Worm (Caenorhabditis elegans) whole organism, midembryonic: ENCODE results near the gene W03A5.1.

Experiments
- T22C8.4 ChIP-seq: fragments of 200-800 bp; sonication (Bioruptor generic); IDR thresholded peaks from 2 replicates; pipeline ENCODE4 v1.3.6; 2022; ENCODE audit warnings: missing genetic modification characterization, missing compliant biosample characterization
- cog-1 ChIP-seq: sonication (generic microtip); optimal IDR thresholded peaks from 2 replicates; lab custom pipeline; 2016; ENCODE audit warnings: missing genetic modification characterization, missing compliant biosample characterization
- flt-1 ChIP-seq: fragments of 200-800 bp; sonication (Bioruptor generic); IDR thresholded peaks from 2 replicates; pipeline ENCODE4 v1.3.6; 2022; ENCODE audit warnings: missing genetic modification characterization, missing compliant biosample characterization
- klf-2 ChIP-seq: fragments of 200-800 bp; sonication (Bioruptor generic); conservative IDR thresholded peaks from 2 replicates; pipeline ENCODE4 v1.3.6; 2022; ENCODE audit warnings: missing genetic modification reagents, missing genetic modification characterization, missing compliant biosample characterization
- med-1 ChIP-seq: sonication (generic microtip); optimal IDR thresholded peaks from 2 replicates; lab custom pipeline; 2017; ENCODE audit warnings: missing genetic modification characterization, mild to moderate bottlenecking, missing compliant biosample characterization, antibody characterized with exemption, missing genetic modification reagents; ENCODE audit not compliant: insufficient read depth
- ref-1 ChIP-seq: fragments of 200-800 bp; sonication (Bioruptor generic); conservative IDR thresholded peaks from 2 replicates; pipeline ENCODE4 v1.3.6; 2022; ENCODE audit warnings: missing genetic modification reagents, missing genetic modification characterization, missing compliant biosample characterization
- tab-1 ChIP-seq: fragments of 200-800 bp; sonication (Bioruptor generic); IDR thresholded peaks from 2 replicates; pipeline ENCODE4 v1.3.6; 2022; ENCODE audit warnings: missing genetic modification characterization, missing compliant biosample characterization
- ztf-23 ChIP-seq: fragments of 200-800 bp; sonication (Bioruptor generic); IDR thresholded peaks from 2 replicates; pipeline ENCODE4 v1.3.6; 2022; ENCODE audit warnings: missing genetic modification reagents, missing genetic modification characterization, missing compliant biosample characterization
- ztf-29 ChIP-seq: fragments of 200-800 bp; sonication (Bioruptor generic); IDR thresholded peaks from 2 replicates; pipeline ENCODE4 v1.3.6; 2022; ENCODE audit warnings: missing genetic modification reagents, missing genetic modification characterization, missing compliant biosample characterization

The W03A5.1 gene

ce11 chrIII:5407588-5407987, at the start of gene W03A5.1:
TSS of gene W03A5.1 (plus strand) at chrIII:5407888.
- TF ChIP-seq cog-1 (tag; lab: Kevin White, UChicago): no peak
- no peak for TF ChIP-seq ref-1 (GFP tag; lab: Robert Waterston, UW)
- no peak for TF ChIP-seq klf-2 (GFP tag; lab: Robert Waterston, UW)
- TF ChIP-seq ztf-29 (GFP tag; lab: Robert Waterston, UW): no peak
- no peak for TF ChIP-seq med-1 (GFP tag; lab: Kevin White, UChicago)
- no peak for TF ChIP-seq ztf-23 (GFP tag; lab: Robert Waterston, UW)
- TF ChIP-seq flt-1 (GFP tag; lab: Robert Waterston, UW): no peak
- TF ChIP-seq T22C8.4 (GFP tag; lab: Robert Waterston, UW): no peak
- TF ChIP-seq tab-1 (GFP tag; lab: Robert Waterston, UW): no peak

- TF ChIP-seq tab-1 (GFP tag; lab: Robert Waterston, UW) (no peak), ref-1 (GFP tag; lab: Robert Waterston, UW) (no peak), T22C8.4 (GFP tag; lab: Robert Waterston, UW) (no peak), ztf-29 (GFP tag; lab: Robert Waterston, UW) (no peak), ztf-23 (GFP tag; lab: Robert Waterston, UW) (no peak), flt-1 (GFP tag; lab: Robert Waterston, UW) (no peak), cog-1 (tag; lab: Kevin White, UChicago) (no peak), klf-2 (GFP tag; lab: Robert Waterston, UW) (no peak), med-1 (GFP tag; lab: Kevin White, UChicago) (no peak)
Measured at ce11 chrIII:5361909-5362308, 45.8 kb upstream of the W03A5.1 start, which contains the start of gene Y32H12A.1. TSS of gene Y32H12A.1 (plus strand) at chrIII:5362209.

- TF ChIP-seq T22C8.4 (GFP tag; lab: Robert Waterston, UW) (no peak), cog-1 (tag; lab: Kevin White, UChicago) (no peak), flt-1 (GFP tag; lab: Robert Waterston, UW) (no peak)
Measured at ce11 chrIII:5367995-5368899, 39.4 kb upstream of the W03A5.1 start, which contains the start of gene dhs-9. TSS of gene dhs-9 (minus strand) at chrIII:5368045.

- no peak for TF ChIP-seq cog-1 (tag; lab: Kevin White, UChicago)
- TF ChIP-seq ztf-23 (GFP tag; lab: Robert Waterston, UW): no peak
- no peak for TF ChIP-seq flt-1 (GFP tag; lab: Robert Waterston, UW)
- TF ChIP-seq tab-1 (GFP tag; lab: Robert Waterston, UW): no peak
- TF ChIP-seq T22C8.4 (GFP tag; lab: Robert Waterston, UW): no peak
- TF ChIP-seq klf-2 (GFP tag; lab: Robert Waterston, UW): no peak
Measured at ce11 chrIII:5371226-5371926, 36.3 kb upstream of the W03A5.1 start, which contains the start of gene szy-2. TSS of gene szy-2 (minus strand) at chrIII:5371276.

- no peak for TF ChIP-seq ref-1 (GFP tag; lab: Robert Waterston, UW)
- no peak for TF ChIP-seq T22C8.4 (GFP tag; lab: Robert Waterston, UW)
- no peak for TF ChIP-seq ztf-29 (GFP tag; lab: Robert Waterston, UW)
- TF ChIP-seq flt-1 (GFP tag; lab: Robert Waterston, UW): no peak
- TF ChIP-seq klf-2 (GFP tag; lab: Robert Waterston, UW): no peak
- TF ChIP-seq tab-1 (GFP tag; lab: Robert Waterston, UW): no peak
- no peak for TF ChIP-seq med-1 (GFP tag; lab: Kevin White, UChicago)
- no peak for TF ChIP-seq cog-1 (tag; lab: Kevin White, UChicago)
- no peak for TF ChIP-seq ztf-23 (GFP tag; lab: Robert Waterston, UW)
Measured at ce11 chrIII:5372884-5373283, 34.8 kb upstream of the W03A5.1 start.

ce11 chrIII:5373715-5374114, 34.0 kb upstream of the W03A5.1 start:
- TF ChIP-seq flt-1 (GFP tag; lab: Robert Waterston, UW) (no peak), cog-1 (tag; lab: Kevin White, UChicago) (no peak), ztf-23 (GFP tag; lab: Robert Waterston, UW) (no peak), T22C8.4 (GFP tag; lab: Robert Waterston, UW) (no peak), klf-2 (GFP tag; lab: Robert Waterston, UW) (no peak), med-1 (GFP tag; lab: Kevin White, UChicago) (no peak), ztf-29 (GFP tag; lab: Robert Waterston, UW) (no peak), ref-1 (GFP tag; lab: Robert Waterston, UW) (no peak), tab-1 (GFP tag; lab: Robert Waterston, UW) (no peak)

ce11 chrIII:5375001-5375532, 32.6 kb upstream of the W03A5.1 start:
- no peak for TF ChIP-seq T22C8.4 (GFP tag; lab: Robert Waterston, UW)
- no peak for TF ChIP-seq flt-1 (GFP tag; lab: Robert Waterston, UW)
- no peak for TF ChIP-seq med-1 (GFP tag; lab: Kevin White, UChicago)
- TF ChIP-seq tab-1 (GFP tag; lab: Robert Waterston, UW): no peak
- no peak for TF ChIP-seq klf-2 (GFP tag; lab: Robert Waterston, UW)
- TF ChIP-seq ztf-23 (GFP tag; lab: Robert Waterston, UW): no peak
- no peak for TF ChIP-seq ztf-29 (GFP tag; lab: Robert Waterston, UW)
- TF ChIP-seq ref-1 (GFP tag; lab: Robert Waterston, UW): no peak
- TF ChIP-seq cog-1 (tag; lab: Kevin White, UChicago): no peak

- no peak for TF ChIP-seq tab-1 (GFP tag; lab: Robert Waterston, UW)
- TF ChIP-seq ztf-23 (GFP tag; lab: Robert Waterston, UW): no peak
- TF ChIP-seq med-1 (GFP tag; lab: Kevin White, UChicago): no peak
- TF ChIP-seq flt-1 (GFP tag; lab: Robert Waterston, UW): no peak
- TF ChIP-seq klf-2 (GFP tag; lab: Robert Waterston, UW): no peak
- TF ChIP-seq ztf-29 (GFP tag; lab: Robert Waterston, UW): no peak
- TF ChIP-seq cog-1 (tag; lab: Kevin White, UChicago): no peak
- TF ChIP-seq ref-1 (GFP tag; lab: Robert Waterston, UW): no peak
- TF ChIP-seq T22C8.4 (GFP tag; lab: Robert Waterston, UW): no peak
Measured at ce11 chrIII:5379879-5380331, 27.8 kb upstream of the W03A5.1 start, which contains the start of gene paqr-2. TSS of gene paqr-2 (minus strand) at chrIII:5379929.
